Worm (Caenorhabditis elegans) whole organism, young adult: ENCODE measurements around the gene irld-47.

Source experiments
- B0019.2 ChIP-seq: fragments of 200-800 bp; sonication (Bioruptor generic); conservative IDR thresholded peaks from 2 replicates; pipeline ENCODE4 v1.3.6; 2022; ENCODE audit warnings: missing genetic modification reagents, missing genetic modification characterization, missing compliant biosample characterization
- B0035.1 ChIP-seq: sonication (generic microtip); optimal IDR thresholded peaks from 2 replicates; lab custom pipeline; 2016; ENCODE audit warnings: missing genetic modification characterization, mild to moderate bottlenecking, missing compliant biosample characterization, missing genotype, missing genetic modification reagents
- C17E4.6 ChIP-seq: fragments of 200-800 bp; sonication (Bioruptor generic); IDR thresholded peaks from 2 replicates; pipeline ENCODE4 v1.3.6; 2022; ENCODE audit warnings: missing genetic modification reagents, missing genetic modification characterization, missing compliant biosample characterization
- D2030.7 ChIP-seq: fragments of 200-800 bp; sonication (Bioruptor generic); IDR thresholded peaks from 2 replicates; pipeline ENCODE4 v1.3.6; 2022; ENCODE audit warnings: missing genetic modification reagents, missing genetic modification characterization, missing compliant biosample characterization
- F49E8.2 ChIP-seq: sonication (generic microtip); optimal IDR thresholded peaks from 3 replicates; lab custom pipeline; 2017; ENCODE audit warnings: missing genetic modification characterization, mild to moderate bottlenecking, missing compliant biosample characterization, antibody characterized with exemption, moderate library complexity; ENCODE audit not compliant: insufficient read depth
- F55B11.4 ChIP-seq: sonication (generic microtip); optimal IDR thresholded peaks from 2 replicates; lab custom pipeline; 2016; ENCODE audit warnings: missing compliant biosample characterization, missing genetic modification characterization, borderline replicate concordance; ENCODE audit not compliant: insufficient read depth
- T26A5.8 ChIP-seq: sonication (generic microtip); optimal IDR thresholded peaks from 2 replicates; lab custom pipeline; 2016; ENCODE audit warnings: missing genetic modification characterization, missing compliant biosample characterization
- Y79H2A.3 ChIP-seq: fragments of 200-800 bp; sonication (Bioruptor generic); conservative IDR thresholded peaks from 2 replicates; pipeline ENCODE4 v1.3.6; 2022; ENCODE audit warnings: missing genetic modification reagents, missing genetic modification characterization, missing compliant biosample characterization
- aptf-3 ChIP-seq: fragments of 200-800 bp; sonication (Bioruptor generic); IDR thresholded peaks from 2 replicates; pipeline ENCODE4 v1.3.6; 2022; ENCODE audit warnings: missing genetic modification characterization, missing compliant biosample characterization
- attf-5 ChIP-seq: fragments of 200-800 bp; sonication (Bioruptor generic); optimal IDR thresholded peaks from 2 replicates; lab custom pipeline; 2018; ENCODE audit warnings: mild to moderate bottlenecking, missing genetic modification characterization, missing compliant biosample characterization
- ceh-40 ChIP-seq: fragments of 200-800 bp; sonication (Bioruptor generic); IDR thresholded peaks from 2 replicates; pipeline ENCODE4 v1.3.6; 2022; ENCODE audit warnings: missing genetic modification characterization, missing compliant biosample characterization
- chd-7 ChIP-seq: sonication (generic microtip); optimal IDR thresholded peaks from 2 replicates; lab custom pipeline; 2016; ENCODE audit warnings: mild to moderate bottlenecking, missing genetic modification characterization, moderate library complexity, missing compliant biosample characterization
- efl-1 ChIP-seq: fragments of 150-350 bp; optimal IDR thresholded peaks from 2 replicates; lab custom pipeline; 2014; ENCODE audit warnings: missing biosample characterization, missing genetic modification reagents, missing genetic modification characterization
- egl-44 ChIP-seq: fragments of 200-800 bp; sonication (Bioruptor generic); IDR thresholded peaks from 2 replicates; pipeline ENCODE4 v1.3.6; 2022; ENCODE audit warnings: missing genetic modification reagents, missing genetic modification characterization, missing compliant biosample characterization
- egrh-3 ChIP-seq: fragments of 200-800 bp; sonication (Bioruptor generic); IDR thresholded peaks from 2 replicates; pipeline ENCODE4 v1.3.6; 2022; ENCODE audit warnings: missing genetic modification reagents, missing genetic modification characterization, missing compliant biosample characterization
- ets-4 ChIP-seq: fragments of 200-800 bp; sonication (Bioruptor generic); optimal IDR thresholded peaks from 2 replicates; lab custom pipeline; 2018; ENCODE audit warnings: mild to moderate bottlenecking, missing genetic modification characterization, missing compliant biosample characterization
- fkh-3 ChIP-seq: sonication (generic microtip); optimal IDR thresholded peaks from 2 replicates; lab custom pipeline; 2016; ENCODE audit warnings: mild to moderate bottlenecking, missing genetic modification characterization, missing compliant biosample characterization
- hmg-1.2 ChIP-seq: fragments of 200-800 bp; sonication (Bioruptor generic); IDR thresholded peaks from 2 replicates; pipeline ENCODE4 v1.3.6; 2022; ENCODE audit warnings: missing genetic modification reagents, missing genetic modification characterization, missing compliant biosample characterization
- hmg-20 ChIP-seq: fragments of 200-800 bp; sonication (Bioruptor generic); IDR thresholded peaks from 2 replicates; pipeline ENCODE4 v1.3.6; 2022; ENCODE audit warnings: missing genetic modification reagents, missing genetic modification characterization, missing compliant biosample characterization
- hrde-1 ChIP-seq: sonication (generic microtip); optimal IDR thresholded peaks from 2 replicates; lab custom pipeline; 2016; ENCODE audit warnings: missing genetic modification characterization, mild to moderate bottlenecking, missing compliant biosample characterization, moderate library complexity, missing genotype, missing genetic modification reagents, borderline replicate concordance
- lag-1 ChIP-seq: fragments of 200-800 bp; sonication (Bioruptor generic); IDR thresholded peaks from 2 replicates; pipeline ENCODE4 v1.3.6; 2022; ENCODE audit warnings: missing genetic modification reagents, missing genetic modification characterization, missing compliant biosample characterization
- let-607 ChIP-seq, 2 experiments: fragments of 200-800 bp in 1 of 2; sonication (Bioruptor generic) in 1 of 2; sonication (generic microtip) in 1 of 2; optimal IDR thresholded peaks; 2 replicates each; lab custom pipeline; 2016 to 2018; ENCODE audit warnings: mild to moderate bottlenecking in 2 of 2, missing compliant biosample characterization in 2 of 2, missing genetic modification characterization in 2 of 2, moderate library complexity in 2 of 2, missing genotype in 1 of 2
- madf-3 ChIP-seq: fragments of 200-800 bp; sonication (Bioruptor generic); IDR thresholded peaks from 2 replicates; pipeline ENCODE4 v1.3.6; 2022; ENCODE audit warnings: missing genetic modification reagents, missing genetic modification characterization, missing compliant biosample characterization
- mel-28 ChIP-seq: sonication (generic microtip); optimal IDR thresholded peaks from 2 replicates; lab custom pipeline; 2016; ENCODE audit warnings: borderline replicate concordance, mild to moderate bottlenecking, missing genetic modification characterization, missing compliant biosample characterization
- mes-4 ChIP-seq: sonication (generic microtip); optimal IDR thresholded peaks from 2 replicates; lab custom pipeline; 2016; ENCODE audit warnings: missing genotype, missing genetic modification characterization, missing compliant biosample characterization
- mxl-1 ChIP-seq: sonication (generic microtip); optimal IDR thresholded peaks from 2 replicates; lab custom pipeline; 2016; ENCODE audit warnings: missing genetic modification characterization, missing compliant biosample characterization
- nhr-120 ChIP-seq: fragments of 200-800 bp; sonication (Bioruptor generic); IDR thresholded peaks from 2 replicates; pipeline ENCODE4 v1.3.6; 2022; ENCODE audit warnings: missing genetic modification characterization, missing compliant biosample characterization
- nhr-27 ChIP-seq: fragments of 200-800 bp; sonication (Bioruptor generic); optimal IDR thresholded peaks from 2 replicates; lab custom pipeline; 2018; ENCODE audit warnings: mild to moderate bottlenecking, missing genetic modification characterization, moderate library complexity, missing compliant biosample characterization
- rec-8 ChIP-seq, 2 experiments: sonication (generic microtip); optimal IDR thresholded peaks; 2 replicates each; lab custom pipeline; 2016; ENCODE audit warnings: mild to moderate bottlenecking in 2 of 2, missing genetic modification characterization in 2 of 2, missing genetic modification reagents in 2 of 2, missing genotype in 2 of 2, missing biosample characterization in 1 of 2, missing compliant biosample characterization in 1 of 2, moderate library complexity in 1 of 2
- sea-2 ChIP-seq: fragments of 200-800 bp; sonication (Bioruptor generic); IDR thresholded peaks from 2 replicates; pipeline ENCODE4 v1.3.6; 2022; ENCODE audit warnings: missing genetic modification characterization, missing compliant biosample characterization
- snpc-1.3 ChIP-seq: sonication (generic microtip); optimal IDR thresholded peaks from 2 replicates; lab custom pipeline; 2017; ENCODE audit warnings: missing genetic modification characterization, mild to moderate bottlenecking, missing compliant biosample characterization, antibody characterized with exemption, moderate library complexity, missing genotype, missing genetic modification reagents; ENCODE audit not compliant: insufficient read depth
- snpc-4 ChIP-seq, 5 experiments: fragments of 150-350 bp in 1 of 5; sonication (generic microtip) in 4 of 5; optimal IDR thresholded peaks; 2 replicates each; lab custom pipeline; 2014 to 2018; ENCODE audit warnings: missing genetic modification characterization in 5 of 5, missing biosample characterization in 3 of 5, antibody characterized with exemption in 2 of 5, mild to moderate bottlenecking in 2 of 5, missing compliant biosample characterization in 2 of 5, missing genotype in 2 of 5, moderate library complexity in 2 of 5, missing genetic modification reagents in 1 of 5
- somi-1 ChIP-seq: fragments of 200-800 bp; sonication (Bioruptor generic); optimal IDR thresholded peaks from 2 replicates; lab custom pipeline; 2018; ENCODE audit warnings: mild to moderate bottlenecking, missing genetic modification characterization, missing compliant biosample characterization
- sptf-2 ChIP-seq: fragments of 200-800 bp; sonication (Bioruptor generic); optimal IDR thresholded peaks from 2 replicates; lab custom pipeline; 2018; ENCODE audit warnings: mild to moderate bottlenecking, missing genetic modification characterization, missing compliant biosample characterization
- tbp1 ChIP-seq: fragments of 200-800 bp; sonication (Bioruptor generic); optimal IDR thresholded peaks from 2 replicates; lab custom pipeline; 2018; ENCODE audit warnings: mild to moderate bottlenecking, missing genetic modification characterization, missing compliant biosample characterization
- tlf-1 ChIP-seq: fragments of 200-800 bp; sonication (Bioruptor generic); optimal IDR thresholded peaks from 2 replicates; lab custom pipeline; 2018; ENCODE audit warnings: mild to moderate bottlenecking, missing genetic modification characterization, missing compliant biosample characterization
- xnd-1 ChIP-seq: sonication (generic microtip); optimal IDR thresholded peaks from 2 replicates; lab custom pipeline; 2016; ENCODE audit warnings: missing genotype, missing genetic modification reagents, missing genetic modification characterization, missing compliant biosample characterization
- zim-3 ChIP-seq: sonication (generic microtip); optimal IDR thresholded peaks from 2 replicates; lab custom pipeline; 2017; ENCODE audit warnings: mild to moderate bottlenecking, missing genetic modification characterization, moderate library complexity, missing compliant biosample characterization
- ztf-26 ChIP-seq: sonication (generic microtip); optimal IDR thresholded peaks from 2 replicates; lab custom pipeline; 2017; ENCODE audit warnings: missing genetic modification characterization, missing compliant biosample characterization

Gene irld-47

ce11 chrII:7832054-7832453 is 9.7 kb upstream of the irld-47 start, which contains the start of gene T09A5.14:
Gene T09A5.14, plus strand, starts transcription at chrII:7832354.
- TF ChIP-seq egrh-3 (GFP tag; lab: Robert Waterston, UW), result no peak
- TF ChIP-seq fkh-3, result no peak
- no peak for TF ChIP-seq tlf-1
- no peak for TF ChIP-seq mes-4 (tag; lab: Kevin White, UChicago)
- no peak for TF ChIP-seq madf-3 (GFP tag; lab: Robert Waterston, UW)
- TF ChIP-seq ztf-26 (tag; lab: Kevin White, UChicago), result no peak
- TF ChIP-seq C17E4.6 (GFP tag; lab: Robert Waterston, UW), result no peak
- TF ChIP-seq mxl-1 (tag; lab: Kevin White, UChicago), result no peak
- TF ChIP-seq egl-44 (GFP tag; lab: Robert Waterston, UW), result no peak
- no peak for TF ChIP-seq rec-8 (tag; optimal IDR thresholded peaks at IDR 0.05; lab: Kevin White, UChicago)
- no peak for TF ChIP-seq nhr-27 (tag; lab: Kevin White, UChicago)
- TF ChIP-seq mel-28 (tag; lab: Kevin White, UChicago), result no peak
- TF ChIP-seq aptf-3 (GFP tag; lab: Robert Waterston, UW), result no peak
- TF ChIP-seq hmg-1.2, result no peak
- no peak for TF ChIP-seq F55B11.4 (tag; lab: Kevin White, UChicago)
- no peak for TF ChIP-seq somi-1 (GFP tag; lab: Kevin White, UChicago)
- TF ChIP-seq B0019.2 (GFP tag; lab: Robert Waterston, UW), result no peak
- no peak for TF ChIP-seq attf-5 (GFP tag; lab: Kevin White, UChicago)

ce11 chrII:7829616-7830015 is 7.3 kb upstream of the irld-47 start:
- no peak for TF ChIP-seq nhr-120 (GFP tag; lab: Robert Waterston, UW)
- no peak for TF ChIP-seq hrde-1
- TF ChIP-seq madf-3 (GFP tag; lab: Robert Waterston, UW), result no peak
- TF ChIP-seq sea-2 (GFP tag; lab: Robert Waterston, UW), result no peak

ce11 chrII:7827883-7828282 is 5.5 kb upstream of the irld-47 start:
- TF ChIP-seq rec-8 (tag; optimal IDR thresholded peaks at IDR 0.05; lab: Kevin White, UChicago) (no peak), tbp1 (GFP tag; lab: Kevin White, UChicago) (no peak), sea-2 (GFP tag; lab: Robert Waterston, UW) (no peak), B0019.2 (GFP tag; lab: Robert Waterston, UW) (no peak), lag-1 (GFP tag; lab: Robert Waterston, UW) (no peak), mel-28 (tag; lab: Kevin White, UChicago) (no peak), efl-1 (GFP tag; lab: Kevin White, UChicago) (no peak), zim-3 (tag; lab: Kevin White, UChicago) (no peak)

- TF ChIP-seq F49E8.2 (no peak), xnd-1 (no peak)
Observed at ce11 chrII:7825107-7825506, 2.8 kb upstream of the irld-47 start, which contains the start of gene srw-62. Gene srw-62, plus strand, starts transcription at chrII:7825407.

ce11 chrII:7819359-7819758 is 3.0 kb downstream of the irld-47 start:
- no peak for TF ChIP-seq D2030.7
- no peak for TF ChIP-seq ets-4 (GFP tag; lab: Kevin White, UChicago)
- TF ChIP-seq B0035.1, result no peak
- no peak for TF ChIP-seq snpc-1.3 (tag; lab: Kevin White, UChicago)
- TF ChIP-seq hmg-20, result no peak
- TF ChIP-seq lag-1 (GFP tag; lab: Robert Waterston, UW), result no peak
- TF ChIP-seq ceh-40 (GFP tag; lab: Robert Waterston, UW), result no peak
- TF ChIP-seq snpc-4 (GFP tag; optimal IDR thresholded peaks at IDR 0.05; lab: Kevin White, UChicago), result no peak
- TF ChIP-seq snpc-4 (tag; optimal IDR thresholded peaks at IDR 0.05; lab: Kevin White, UChicago), result no peak
- no peak for TF ChIP-seq let-607 (tag; optimal IDR thresholded peaks at IDR 0.05; lab: Kevin White, UChicago)
- no peak for TF ChIP-seq sptf-2 (GFP tag; lab: Kevin White, UChicago)
- no peak for TF ChIP-seq Y79H2A.3 (GFP tag; lab: Robert Waterston, UW)
- no peak for TF ChIP-seq chd-7 (tag; lab: Kevin White, UChicago)
- no peak for TF ChIP-seq T26A5.8
